Worm (Caenorhabditis elegans) whole organism, mixed stage, embryonic: ENCODE results near the gene Y82E9BR.10.

Experiments
- elt-1 ChIP-seq: sonication (generic microtip); optimal IDR thresholded peaks from 2 replicates; lab custom pipeline; 2017; ENCODE audit warnings: missing genetic modification characterization, mild to moderate bottlenecking, missing compliant biosample characterization, antibody characterized with exemption, moderate library complexity, borderline replicate concordance; ENCODE audit not compliant: insufficient read depth
- nhr-28 ChIP-seq: fragments of 150-350 bp; optimal IDR thresholded peaks from 2 replicates; lab custom pipeline; 2014; ENCODE audit warnings: missing biosample characterization, missing genetic modification characterization
- nhr-76 ChIP-seq: sonication (generic microtip); optimal IDR thresholded peaks from 2 replicates; lab custom pipeline; 2017; ENCODE audit warnings: missing biosample characterization, missing genetic modification characterization
- unc-62 ChIP-seq: fragments of 150-350 bp; optimal IDR thresholded peaks from 2 replicates; lab custom pipeline; 2014; ENCODE audit warnings: missing biosample characterization, missing genetic modification reagents, missing genetic modification characterization
- ztf-11 ChIP-seq: fragments of 150-350 bp; optimal IDR thresholded peaks from 2 replicates; lab custom pipeline; 2014; ENCODE audit warnings: missing biosample characterization, missing genetic modification characterization

ce11 chrIII:1374355-1374807 is 1.0 kb downstream of the Y82E9BR.10 start, which contains the start of gene Y82E9BR.20:
- no peak for TF ChIP-seq elt-1 (tag; lab: Kevin White, UChicago)
- no peak for TF ChIP-seq unc-62 (GFP tag; lab: Kevin White, UChicago)
- no peak for TF ChIP-seq nhr-76 (tag; lab: Kevin White, UChicago)
- no peak for TF ChIP-seq nhr-28
- TF ChIP-seq ztf-11: no peak
